Fruit fly (Drosophila melanogaster): Measurements from ENCODE around the gene Lsp1beta.

The Lsp1beta gene

dm6 chr2L:867899-868605 is 30.2 kb upstream of the Lsp1beta start, which contains the start of gene aru (continued):
- no peak for TF ChIP-seq bowl (GFP tag; IDR thresholded peaks at IDR 0.05)
- no peak for TF ChIP-seq tx (GFP tag; optimal IDR thresholded peaks at IDR 0.05)
- TF ChIP-seq CG8924 (tag; optimal IDR thresholded peaks at IDR 0.05): peak; percentile 28
- TF ChIP-seq Spps (tag; optimal IDR thresholded peaks at IDR 0.05): no peak
- TF ChIP-seq Hand (GFP tag; optimal IDR thresholded peaks at IDR 0.05): peak; percentile 9
- TF ChIP-seq CG14860 (GFP tag; IDR thresholded peaks at IDR 0.05; ENCODE audit: partially characterized antibody): no peak
- no peak for TF ChIP-seq sr (GFP tag; IDR thresholded peaks at IDR 0.05)
- no peak for TF ChIP-seq h (optimal IDR thresholded peaks at IDR 0.05)
- TF ChIP-seq hb (GFP tag; IDR thresholded peaks at IDR 0.05; ENCODE audit: partially characterized antibody): no peak
- TF ChIP-seq CG7963 (GFP tag; IDR thresholded peaks at IDR 0.05; ENCODE audit: partially characterized antibody): no peak
- TF ChIP-seq tll (GFP tag; optimal IDR thresholded peaks at IDR 0.05): no peak
- no peak for TF ChIP-seq CG18764 (GFP tag; optimal IDR thresholded peaks at IDR 0.05)
- TF ChIP-seq ara (GFP tag; IDR thresholded peaks at IDR 0.05): no peak
- peak; percentile 17 for TF ChIP-seq CG18599 (GFP tag; optimal IDR thresholded peaks at IDR 0.05)
- TF ChIP-seq ems (GFP tag; optimal IDR thresholded peaks at IDR 0.05): no peak
- TF ChIP-seq gfzf (GFP tag; optimal IDR thresholded peaks at IDR 0.05): no peak
- TF ChIP-seq BtbVII (GFP tag; optimal IDR thresholded peaks at IDR 0.05): peak; percentile 62
- peak in 1 of 2 experiments; percentile 23 for TF ChIP-seq Pdp1 (GFP tag; optimal IDR thresholded peaks at IDR 0.05)
- TF ChIP-seq Hmr (GFP tag; optimal IDR thresholded peaks at IDR 0.05): peak; percentile 51
- peak; percentile 17 for TF ChIP-seq CG2202 (tag; optimal IDR thresholded peaks at IDR 0.05)
- TF ChIP-seq CG18619 (GFP tag; optimal IDR thresholded peaks at IDR 0.05): no peak
- TF ChIP-seq prd (optimal IDR thresholded peaks at IDR 0.05): no peak
- TF ChIP-seq prd (GFP tag; IDR thresholded peaks at IDR 0.05): 0 out of 3 replicates have a peak, but pooled peaks have one; percentile 15
- no peak for TF ChIP-seq Rx (GFP tag; IDR thresholded peaks at IDR 0.05)
- TF ChIP-seq CG9727 (GFP tag; optimal IDR thresholded peaks at IDR 0.05): peak; percentile 14
- TF ChIP-seq gt (GFP tag; IDR thresholded peaks at IDR 0.05): no peak
- no peak for TF ChIP-seq eve (GFP tag; optimal IDR thresholded peaks at IDR 0.05)
- no peak for TF ChIP-seq CG18011 (GFP tag; optimal IDR thresholded peaks at IDR 0.05)
- no peak for TF ChIP-seq CG7357 (GFP tag; IDR thresholded peaks at IDR 0.05)
- no peak for TF ChIP-seq CG8478 (optimal IDR thresholded peaks at IDR 0.05)
- peak; percentile 59 for TF ChIP-seq lbe (GFP tag; optimal IDR thresholded peaks at IDR 0.05)
- no peak for TF ChIP-seq ap (GFP tag; IDR thresholded peaks at IDR 0.05)
- no peak for TF ChIP-seq da (GFP tag; optimal IDR thresholded peaks at IDR 0.05)
- TF ChIP-seq Abd-B (GFP tag; optimal IDR thresholded peaks at IDR 0.05): no peak
- TF ChIP-seq dati (GFP tag; IDR thresholded peaks at IDR 0.05): no peak
- TF ChIP-seq tap (tag; optimal IDR thresholded peaks at IDR 0.05): peak; percentile 46
- no peak for TF ChIP-seq pho (GFP tag; optimal IDR thresholded peaks at IDR 0.05)
- no peak for TF ChIP-seq pnt (GFP tag; optimal IDR thresholded peaks at IDR 0.05)
- no peak for TF ChIP-seq btn (GFP tag; optimal IDR thresholded peaks at IDR 0.05)
- peak; percentile 29; the same call in 1 of the 2 replicates for TF ChIP-seq Rfx (GFP tag; IDR thresholded peaks at IDR 0.05)
- no peak for TF ChIP-seq usp (GFP tag; optimal IDR thresholded peaks at IDR 0.05)
- TF ChIP-seq Hr39 (optimal IDR thresholded peaks at IDR 0.05): no peak
- TF ChIP-seq sqz (GFP tag; optimal IDR thresholded peaks at IDR 0.05): no peak
- TF ChIP-seq tgo (GFP tag; IDR thresholded peaks at IDR 0.05): no peak
- TF ChIP-seq unpg (GFP tag; optimal IDR thresholded peaks at IDR 0.05): peak; percentile 47
- TF ChIP-seq CG11560 (tag; IDR thresholded peaks at IDR 0.05): no peak
- no peak for TF ChIP-seq sisA (GFP tag; IDR thresholded peaks at IDR 0.05)
- peak; percentile 75 for TF ChIP-seq oc (tag; optimal IDR thresholded peaks at IDR 0.05)
- no peak for TF ChIP-seq CG18476 (GFP tag; optimal IDR thresholded peaks at IDR 0.05)
- no peak for TF ChIP-seq Mes4 (GFP tag; optimal IDR thresholded peaks at IDR 0.05)
- TF ChIP-seq Dp (GFP tag; optimal IDR thresholded peaks at IDR 0.05): no peak
- TF ChIP-seq danr (GFP tag; IDR thresholded peaks at IDR 0.05): no peak

Measured in whole organism, embryonic.